Fruit fly (Drosophila melanogaster) whole organism, embryonic: ENCODE data around the gene CG16790.
A peak's percentile ranks its signal among the peaks of the same experiment; 100 is the strongest.

Experiments used
- CG1024 ChIP-seq: fragments of 200-800 bp; sonication (Bioruptor generic); IDR thresholded peaks from 2 replicates; pipeline ENCODE4 v1.3.6; 2022; ENCODE audit warnings: missing biosample characterization, missing genetic modification characterization
- CG10274 ChIP-seq: fragments of 200-800 bp; sonication (Bioruptor generic); optimal IDR thresholded peaks from 3 replicates; lab custom pipeline; 2017; ENCODE audit warnings: missing biosample characterization, mild to moderate bottlenecking, missing genetic modification characterization
- CG10543 ChIP-seq: fragments of 200-800 bp; sonication (Bioruptor generic); optimal IDR thresholded peaks from 3 replicates; lab custom pipeline; 2017; ENCODE audit warnings: missing biosample characterization, mild to moderate bottlenecking, missing genetic modification characterization, moderate library complexity
- CG11560 ChIP-seq: fragments of 200-800 bp; sonication (Bioruptor generic); IDR thresholded peaks from 3 replicates; pipeline ENCODE4 v1.3.6; 2022; ENCODE audit warnings: missing biosample characterization, missing genetic modification characterization
- CG12155 ChIP-seq: fragments of 200-800 bp; sonication (Bioruptor generic); optimal IDR thresholded peaks from 3 replicates; lab custom pipeline; 2016; ENCODE audit warnings: missing biosample characterization, missing genetic modification characterization
- CG1233 ChIP-seq: fragments of 200-800 bp; sonication (Bioruptor generic); optimal IDR thresholded peaks from 4 replicates; lab custom pipeline; 2018; ENCODE audit warnings: missing biosample characterization, mild to moderate bottlenecking, missing genetic modification characterization
- CG15011 ChIP-seq: fragments of 200-800 bp; sonication (Bioruptor generic); optimal IDR thresholded peaks from 3 replicates; lab custom pipeline; 2018; ENCODE audit warnings: missing biosample characterization, mild to moderate bottlenecking, missing genetic modification characterization
- CG1602 ChIP-seq: fragments of 200-800 bp; sonication (Bioruptor generic); optimal IDR thresholded peaks from 3 replicates; lab custom pipeline; 2016; ENCODE audit warnings: missing biosample characterization, missing genetic modification characterization
- CG16813 ChIP-seq: fragments of 200-800 bp; sonication (Bioruptor generic); IDR thresholded peaks from 3 replicates; pipeline ENCODE4 v1.3.6; 2022; ENCODE audit warnings: missing biosample characterization, missing genetic modification characterization; ENCODE audit not compliant: partially characterized antibody
- CG16863 ChIP-seq: fragments of 200-800 bp; sonication (Bioruptor generic); optimal IDR thresholded peaks from 3 replicates; lab custom pipeline; 2016; ENCODE audit warnings: missing biosample characterization, missing genetic modification characterization
- CG17359 ChIP-seq: fragments of 200-800 bp; sonication (Bioruptor generic); optimal IDR thresholded peaks from 3 replicates; lab custom pipeline; 2018; ENCODE audit warnings: missing biosample characterization, mild to moderate bottlenecking, missing genetic modification characterization, moderate library complexity
- CG18619 ChIP-seq: fragments of 200-800 bp; sonication (Bioruptor generic); optimal IDR thresholded peaks from 3 replicates; lab custom pipeline; 2017; ENCODE audit warnings: missing biosample characterization, mild to moderate bottlenecking, missing genetic modification characterization
- CG32532 ChIP-seq: fragments of 200-800 bp; sonication (Bioruptor generic); IDR thresholded peaks from 2 replicates; pipeline ENCODE4 v1.3.6; 2022; ENCODE audit warnings: missing biosample characterization, missing genetic modification characterization
- CG3726 ChIP-seq: fragments of 200-800 bp; sonication (Bioruptor generic); IDR thresholded peaks from 3 replicates; pipeline ENCODE4, ENCODE4 v1.3.6; 2022; ENCODE audit warnings: missing biosample characterization, missing genetic modification characterization
- CG4282 ChIP-seq: fragments of 200-800 bp; sonication (Bioruptor generic); optimal IDR thresholded peaks from 2 replicates; lab custom pipeline; 2016; ENCODE audit warnings: missing biosample characterization, missing genetic modification characterization
- CG5245 ChIP-seq: fragments of 200-800 bp; sonication (Bioruptor generic); optimal IDR thresholded peaks from 3 replicates; lab custom pipeline; 2016; ENCODE audit warnings: missing biosample characterization, missing genetic modification characterization
- CG6689 ChIP-seq: fragments of 200-800 bp; sonication (Bioruptor generic); IDR thresholded peaks from 2 replicates; pipeline ENCODE4 v1.3.6; 2022; ENCODE audit warnings: missing biosample characterization, missing genetic modification characterization
- CG8290 ChIP-seq, 3 experiments: fragments of 200-800 bp; sonication (Bioruptor generic); optimal IDR thresholded peaks; 2 replicates each; lab custom pipeline; 2016 to 2019; ENCODE audit warnings: missing biosample characterization in 3 of 3, missing genetic modification characterization in 3 of 3, mild to moderate bottlenecking in 2 of 3, moderate library complexity in 1 of 3
- D19B ChIP-seq: fragments of 200-800 bp; sonication (Bioruptor generic); optimal IDR thresholded peaks from 2 replicates; lab custom pipeline; 2017; ENCODE audit warnings: missing biosample characterization, mild to moderate bottlenecking, missing genetic modification characterization
- Dip2 ChIP-seq: fragments of 200-800 bp; sonication (Bioruptor generic); IDR thresholded peaks from 2 replicates; pipeline ENCODE4 v1.3.6; 2022; ENCODE audit warnings: missing biosample characterization, missing genetic modification characterization
- GATAe ChIP-seq: fragments of 200-800 bp; sonication (Bioruptor generic); conservative IDR thresholded peaks from 2 replicates; pipeline ENCODE4 v1.3.6; 2022; ENCODE audit warnings: missing biosample characterization, missing genetic modification characterization
- H15 ChIP-seq: fragments of 200-800 bp; sonication (Bioruptor generic); IDR thresholded peaks from 3 replicates; pipeline ENCODE4 v1.3.6; 2022; ENCODE audit warnings: missing biosample characterization, missing genetic modification characterization
- HLHmδ ChIP-seq: fragments of 200-800 bp; sonication (Bioruptor generic); optimal IDR thresholded peaks from 2 replicates; lab custom pipeline; 2018; ENCODE audit warnings: missing biosample characterization, mild to moderate bottlenecking, missing genetic modification characterization, moderate library complexity
- Hsf ChIP-seq: fragments of 200-800 bp; sonication (Bioruptor generic); optimal IDR thresholded peaks from 3 replicates; lab custom pipeline; 2016; ENCODE audit warnings: missing biosample characterization, missing genetic modification characterization
- NC2α ChIP-seq: fragments of 200-800 bp; sonication (Bioruptor generic); optimal IDR thresholded peaks from 2 replicates; lab custom pipeline; 2016; ENCODE audit warnings: missing biosample characterization, missing genetic modification characterization
- NfI ChIP-seq: fragments of 200-800 bp; sonication (Bioruptor generic); optimal IDR thresholded peaks from 3 replicates; lab custom pipeline; 2018; ENCODE audit warnings: missing biosample characterization, mild to moderate bottlenecking, missing genetic modification characterization, moderate library complexity
- Trl ChIP-seq, 3 experiments: fragments of >200 bp in 2 of 3; fragments of 200-800 bp in 1 of 3; sonication (Bioruptor generic) in 1 of 3; optimal IDR thresholded peaks; 2 replicates in 1 of 3; 3 replicates in 2 of 3; lab custom pipeline; 2016 to 2017; ENCODE audit warnings: missing biosample characterization in 1 of 3, missing genetic modification characterization in 1 of 3
- ara ChIP-seq: fragments of 200-800 bp; sonication (Bioruptor generic); IDR thresholded peaks from 2 replicates; pipeline ENCODE4 v1.3.6; 2022; ENCODE audit warnings: missing biosample characterization, missing genetic modification characterization
- dati ChIP-seq: fragments of 200-800 bp; sonication (Bioruptor generic); IDR thresholded peaks from 2 replicates; pipeline ENCODE4 v1.3.6; 2022; ENCODE audit warnings: missing biosample characterization, missing genetic modification characterization
- fru ChIP-seq: fragments of >200 bp; optimal IDR thresholded peaks from 2 replicates; lab custom pipeline; 2017
- ind ChIP-seq: fragments of 200-800 bp; sonication (Bioruptor generic); optimal IDR thresholded peaks from 3 replicates; lab custom pipeline; 2016; ENCODE audit warnings: missing biosample characterization, missing genetic modification characterization
- kah ChIP-seq: fragments of 200-800 bp; sonication (Bioruptor generic); optimal IDR thresholded peaks from 2 replicates; lab custom pipeline; 2018; ENCODE audit warnings: missing biosample characterization, mild to moderate bottlenecking, missing genetic modification characterization
- lov ChIP-seq, 2 experiments: fragments of 200-800 bp in 1 of 2; fragments of >200 bp in 1 of 2; sonication (Bioruptor generic) in 1 of 2; IDR thresholded peaks in 1 of 2; optimal IDR thresholded peaks in 1 of 2; 2 replicates in 1 of 2; 3 replicates in 1 of 2; pipeline versions ENCODE4 v1.3.6 to Lab custom; 2017 to 2022; ENCODE audit warnings: missing biosample characterization in 1 of 2, missing genetic modification characterization in 1 of 2
- nerfin-2 ChIP-seq: fragments of 200-800 bp; sonication (Bioruptor generic); IDR thresholded peaks from 2 replicates; pipeline ENCODE4 v1.3.6; 2022; ENCODE audit warnings: missing biosample characterization, missing genetic modification characterization; ENCODE audit not compliant: partially characterized antibody
- pho ChIP-seq: fragments of 200-800 bp; sonication (Bioruptor generic); optimal IDR thresholded peaks from 2 replicates; lab custom pipeline; 2016; ENCODE audit warnings: missing biosample characterization, missing genetic modification characterization
- pros ChIP-seq: fragments of 200-800 bp; sonication (Bioruptor generic); optimal IDR thresholded peaks from 3 replicates; lab custom pipeline; 2019; ENCODE audit warnings: missing biosample characterization, mild to moderate bottlenecking, missing genetic modification characterization, moderate library complexity
- psq ChIP-seq: fragments of 200-800 bp; sonication (Bioruptor generic); optimal IDR thresholded peaks from 2 replicates; lab custom pipeline; 2017; ENCODE audit warnings: missing biosample characterization, missing genetic modification characterization
- sens-2 ChIP-seq: fragments of 200-800 bp; sonication (Bioruptor generic); IDR thresholded peaks from 2 replicates; pipeline ENCODE4 v1.3.6; 2022; ENCODE audit warnings: missing biosample characterization, missing genetic modification characterization
- sqz ChIP-seq: fragments of 200-800 bp; sonication (Bioruptor generic); optimal IDR thresholded peaks from 3 replicates; lab custom pipeline; 2018; ENCODE audit warnings: missing biosample characterization, mild to moderate bottlenecking, missing genetic modification characterization
- unc-4 ChIP-seq: fragments of 200-800 bp; sonication (Bioruptor generic); IDR thresholded peaks from 2 replicates; pipeline ENCODE4 v1.3.6; 2022; ENCODE audit warnings: missing biosample characterization, missing genetic modification characterization; ENCODE audit not compliant: partially characterized antibody
- zen2 ChIP-seq: fragments of 200-800 bp; sonication (Bioruptor generic); IDR thresholded peaks from 3 replicates; pipeline ENCODE4 v1.3.6; 2022; ENCODE audit warnings: missing biosample characterization, missing genetic modification characterization; ENCODE audit not compliant: partially characterized antibody

CG16790 gene

dm6 chr3R:9586663-9587248 lies 16.7 kb upstream of the CG16790 start, which contains the start of gene P58IPK (continued):
- no peak for TF ChIP-seq CG1024
- TF ChIP-seq NC2α, result peak; percentile 28
- TF ChIP-seq fru (lab: Kevin White, UChicago), result no peak
- TF ChIP-seq Hsf (GFP tag; lab: Kevin White, UChicago), result peak; percentile 66
- TF ChIP-seq CG5245 (GFP tag; lab: Kevin White, UChicago), result peak; percentile 30
- no peak for TF ChIP-seq CG15011 (GFP tag; lab: Kevin White, UChicago)
- TF ChIP-seq CG6689 (GFP tag; lab: Robert Waterston, UW), result peak; percentile 61
- TF ChIP-seq ind (GFP tag; lab: Kevin White, UChicago), result peak; percentile 72
- TF ChIP-seq CG18619, result peak; percentile 31
- peak; percentile 75 for TF ChIP-seq pho
- peak; percentile 78 for TF ChIP-seq CG12155 (GFP tag; lab: Kevin White, UChicago)
- peak; percentile 7 for TF ChIP-seq CG10543 (GFP tag; lab: Kevin White, UChicago)
- TF ChIP-seq CG8290 (GFP tag; optimal IDR thresholded peaks at IDR 0.05; lab: Kevin White, UChicago), result peak; percentile 40
- TF ChIP-seq CG8290 (tag; optimal IDR thresholded peaks at IDR 0.05; lab: Kevin White, UChicago), result peak in 1 of 2 experiments; percentile 87
- TF ChIP-seq Trl (optimal IDR thresholded peaks at IDR 0.05; lab: Kevin White, UChicago), result no peak
- TF ChIP-seq Trl (GFP tag; optimal IDR thresholded peaks at IDR 0.05; lab: Kevin White, UChicago), result peak; percentile 70
- peak; percentile 38 for TF ChIP-seq CG17359 (tag; lab: Kevin White, UChicago)
- peak; percentile 59; the same call in 1 of the 3 replicates for TF ChIP-seq CG3726 (GFP tag; lab: Robert Waterston, UW)
- peak; percentile 8; the same call in 1 of the 3 replicates for TF ChIP-seq CG11560
- TF ChIP-seq CG16863 (GFP tag; lab: Kevin White, UChicago), result peak; percentile 45
- TF ChIP-seq sqz (GFP tag; lab: Kevin White, UChicago), result no peak
- no peak for TF ChIP-seq dati (GFP tag; lab: Robert Waterston, UW)
- peak; percentile 79 for TF ChIP-seq zen2 (GFP tag; lab: Robert Waterston, UW)
- peak; percentile 16 for TF ChIP-seq CG1233
- TF ChIP-seq CG1602 (GFP tag; lab: Kevin White, UChicago), result peak; percentile 44
- TF ChIP-seq CG10274 (GFP tag; lab: Kevin White, UChicago), result no peak
- no peak for TF ChIP-seq ara (GFP tag; lab: Robert Waterston, UW)
- peak; percentile 65 for TF ChIP-seq NfI (GFP tag; lab: Kevin White, UChicago)
- peak; percentile 74 for TF ChIP-seq nerfin-2
- no peak for TF ChIP-seq Dip2 (GFP tag; lab: Robert Waterston, UW)
- TF ChIP-seq lov (optimal IDR thresholded peaks at IDR 0.05; lab: Kevin White, UChicago), result no peak
- 0 out of 3 replicates have a peak, but pooled peaks have one; percentile 37 for TF ChIP-seq lov (GFP tag; IDR thresholded peaks at IDR 0.05; lab: Robert Waterston, UW)
- TF ChIP-seq kah (GFP tag; lab: Kevin White, UChicago), result peak; percentile 55
- TF ChIP-seq pros (GFP tag; lab: Kevin White, UChicago), result no peak
- TF ChIP-seq D19B (GFP tag; lab: Kevin White, UChicago), result no peak
- TF ChIP-seq CG4282 (GFP tag; lab: Kevin White, UChicago), result peak; percentile 0
- peak; percentile 76 for TF ChIP-seq CG32532 (GFP tag; lab: Robert Waterston, UW)
- TF ChIP-seq GATAe, result no peak
- no peak for TF ChIP-seq HLHmδ
- TF ChIP-seq unc-4 (GFP tag; lab: Robert Waterston, UW), result peak; percentile 91
- no peak for TF ChIP-seq sens-2 (GFP tag; lab: Robert Waterston, UW)
- TF ChIP-seq CG16813 (GFP tag; lab: Robert Waterston, UW), result peak; percentile 97
- TF ChIP-seq psq, result no peak
- TF ChIP-seq H15 (GFP tag; lab: Robert Waterston, UW), result peak; percentile 45; the same call in 1 of the 3 replicates
